Fruit fly (Drosophila melanogaster) whole organism, prepupa: Measurements from ENCODE around the gene CG14797.
A peak's percentile ranks its signal among the peaks of the same experiment; 100 is the strongest.

Experiments used
- Blimp-1 ChIP-seq: fragments of 200-800 bp; sonication (Bioruptor generic); optimal IDR thresholded peaks from 3 replicates; lab custom pipeline; 2017; ENCODE audit warnings: missing biosample characterization, missing genetic modification characterization, mild to moderate bottlenecking, moderate library complexity, missing genetic modification reagents
- CG10631 ChIP-seq: fragments of 200-800 bp; sonication (Bioruptor generic); optimal IDR thresholded peaks from 2 replicates; lab custom pipeline; 2016; ENCODE audit warnings: missing biosample characterization, missing genetic modification characterization
- CG10669 ChIP-seq: fragments of 200-800 bp; sonication (Bioruptor generic); optimal IDR thresholded peaks from 3 replicates; lab custom pipeline; 2018; ENCODE audit warnings: missing biosample characterization, mild to moderate bottlenecking, missing genetic modification characterization, moderate library complexity
- CG11294 ChIP-seq: fragments of 200-800 bp; sonication (Bioruptor generic); IDR thresholded peaks from 2 replicates; pipeline ENCODE4 v1.3.6; 2022; ENCODE audit warnings: missing biosample characterization, missing genetic modification characterization
- CG15336 ChIP-seq: fragments of 200-800 bp; sonication (Bioruptor generic); IDR thresholded peaks from 2 replicates; pipeline ENCODE4 v1.3.6; 2022; ENCODE audit warnings: missing biosample characterization, missing genetic modification characterization
- CG32006 ChIP-seq: fragments of 200-800 bp; sonication (Bioruptor generic); optimal IDR thresholded peaks from 3 replicates; lab custom pipeline; 2017; ENCODE audit warnings: missing biosample characterization, mild to moderate bottlenecking, missing genetic modification characterization
- CG34406 ChIP-seq: fragments of 200-800 bp; sonication (Bioruptor generic); optimal IDR thresholded peaks from 3 replicates; lab custom pipeline; 2016; ENCODE audit warnings: missing biosample characterization, missing genetic modification characterization
- CG6163 ChIP-seq: fragments of 200-800 bp; sonication (Bioruptor generic); IDR thresholded peaks from 3 replicates; pipeline ENCODE4 v1.3.6; 2022; ENCODE audit warnings: missing biosample characterization, missing genetic modification characterization
- CG6276 ChIP-seq: fragments of 200-800 bp; sonication (Bioruptor generic); optimal IDR thresholded peaks from 2 replicates; lab custom pipeline; 2017; ENCODE audit warnings: missing biosample characterization, mild to moderate bottlenecking, missing genetic modification characterization
- CG6854 ChIP-seq: fragments of 200-800 bp; sonication (Bioruptor generic); optimal IDR thresholded peaks from 2 replicates; lab custom pipeline; 2017; ENCODE audit warnings: missing biosample characterization, mild to moderate bottlenecking, missing genetic modification characterization
- CG8119 ChIP-seq: fragments of 200-800 bp; sonication (Bioruptor generic); IDR thresholded peaks from 3 replicates; pipeline ENCODE4 v1.3.6; 2022; ENCODE audit warnings: missing biosample characterization, missing genetic modification characterization
- CG8319 ChIP-seq: fragments of 200-800 bp; sonication (Bioruptor generic); optimal IDR thresholded peaks from 3 replicates; lab custom pipeline; 2016; ENCODE audit warnings: missing biosample characterization, missing genetic modification characterization
- CG8632 ChIP-seq: fragments of 200-800 bp; sonication (Bioruptor generic); optimal IDR thresholded peaks from 3 replicates; lab custom pipeline; 2016; ENCODE audit warnings: missing biosample characterization, missing genetic modification characterization
- CG9139 ChIP-seq: fragments of 200-800 bp; sonication (Bioruptor generic); optimal IDR thresholded peaks from 3 replicates; lab custom pipeline; 2017; ENCODE audit warnings: missing biosample characterization, mild to moderate bottlenecking, missing genetic modification characterization
- Eip75B ChIP-seq: fragments of 200-800 bp; sonication (Bioruptor generic); optimal IDR thresholded peaks from 3 replicates; lab custom pipeline; 2016; ENCODE audit warnings: missing biosample characterization, missing genetic modification characterization
- Eip78C ChIP-seq: fragments of 200-800 bp; sonication (Bioruptor generic); peaks from one replicate; lab custom pipeline; 2016; ENCODE audit warnings: missing biosample characterization, missing genetic modification characterization
- Eip93F ChIP-seq: fragments of 200-800 bp; sonication (Bioruptor generic); optimal IDR thresholded peaks from 2 replicates; lab custom pipeline; 2016; ENCODE audit warnings: missing biosample characterization, mild to moderate bottlenecking, missing genetic modification characterization
- Ets96B ChIP-seq: fragments of 200-800 bp; optimal IDR thresholded peaks from 2 replicates; lab custom pipeline; 2019; ENCODE audit warnings: missing biosample characterization, mild to moderate bottlenecking, missing genetic modification characterization, moderate library complexity
- Hr38 ChIP-seq: sonication (Bioruptor generic); optimal IDR thresholded peaks from 2 replicates; lab custom pipeline; 2016; ENCODE audit warnings: missing biosample characterization, missing genetic modification characterization
- Lpt ChIP-seq: fragments of 200-800 bp; sonication (Bioruptor generic); optimal IDR thresholded peaks from 3 replicates; lab custom pipeline; 2016; ENCODE audit warnings: missing biosample characterization, missing genetic modification characterization
- Met ChIP-seq: fragments of 200-800 bp; sonication (Bioruptor generic); optimal IDR thresholded peaks from 3 replicates; lab custom pipeline; 2016; ENCODE audit warnings: missing biosample characterization, missing genetic modification characterization
- OdsH ChIP-seq: fragments of 200-800 bp; sonication (Bioruptor generic); optimal IDR thresholded peaks from 3 replicates; lab custom pipeline; 2016; ENCODE audit warnings: missing biosample characterization, missing genetic modification characterization
- Smox ChIP-seq: fragments of 200-800 bp; sonication (Bioruptor generic); optimal IDR thresholded peaks from 3 replicates; lab custom pipeline; 2016; ENCODE audit warnings: missing biosample characterization, missing genetic modification characterization
- Sox102F ChIP-seq: fragments of 200-800 bp; sonication (Bioruptor generic); optimal IDR thresholded peaks from 2 replicates; lab custom pipeline; 2016; ENCODE audit warnings: missing biosample characterization, mild to moderate bottlenecking, missing genetic modification characterization
- Sox15 ChIP-seq: fragments of 200-800 bp; sonication (Bioruptor generic); optimal IDR thresholded peaks from 3 replicates; lab custom pipeline; 2016; ENCODE audit warnings: missing biosample characterization, missing genetic modification characterization
- acj6 ChIP-seq: fragments of 200-800 bp; sonication (Bioruptor generic); optimal IDR thresholded peaks from 3 replicates; lab custom pipeline; 2016; ENCODE audit warnings: missing biosample characterization, missing genetic modification characterization
- cyc ChIP-seq: fragments of 200-800 bp; sonication (Bioruptor generic); optimal IDR thresholded peaks from 3 replicates; lab custom pipeline; 2016; ENCODE audit warnings: missing biosample characterization, missing genetic modification characterization
- dsx ChIP-seq: fragments of 200-800 bp; optimal IDR thresholded peaks from 3 replicates; lab custom pipeline; 2019; ENCODE audit warnings: missing biosample characterization, mild to moderate bottlenecking, missing genetic modification characterization, moderate library complexity; ENCODE audit not compliant: poor library complexity, severe bottlenecking
- esn ChIP-seq: fragments of 200-800 bp; sonication (Bioruptor generic); optimal IDR thresholded peaks from 2 replicates; lab custom pipeline; 2016; ENCODE audit warnings: missing biosample characterization, mild to moderate bottlenecking, missing genetic modification characterization, moderate library complexity
- fd85E ChIP-seq: fragments of 200-800 bp; sonication (Bioruptor generic); optimal IDR thresholded peaks from 3 replicates; lab custom pipeline; 2016; ENCODE audit warnings: missing biosample characterization, missing genetic modification characterization
- fkh ChIP-seq: fragments of 200-800 bp; sonication (Bioruptor generic); optimal IDR thresholded peaks from 3 replicates; lab custom pipeline; 2017; ENCODE audit warnings: missing biosample characterization, mild to moderate bottlenecking, missing genetic modification characterization, moderate library complexity
- lz ChIP-seq: fragments of 200-800 bp; sonication (Bioruptor generic); optimal IDR thresholded peaks from 3 replicates; lab custom pipeline; 2016; ENCODE audit warnings: missing biosample characterization, missing genetic modification characterization
- net ChIP-seq: fragments of 200-800 bp; sonication (Bioruptor generic); optimal IDR thresholded peaks from 3 replicates; lab custom pipeline; 2016; ENCODE audit warnings: missing biosample characterization, missing genetic modification characterization
- pdm3 ChIP-seq: fragments of 200-800 bp; sonication (Bioruptor generic); optimal IDR thresholded peaks from 3 replicates; lab custom pipeline; 2016; ENCODE audit warnings: missing biosample characterization, missing genetic modification characterization
- salr ChIP-seq, 2 experiments: fragments of 200-800 bp; sonication (Bioruptor generic); optimal IDR thresholded peaks; 3 replicates each; lab custom pipeline; 2016 to 2018; ENCODE audit warnings: missing biosample characterization in 2 of 2, missing genetic modification characterization in 2 of 2, mild to moderate bottlenecking in 1 of 2
- spab ChIP-seq: fragments of 200-800 bp; sonication (Bioruptor generic); optimal IDR thresholded peaks from 2 replicates; lab custom pipeline; 2017; ENCODE audit warnings: missing biosample characterization, mild to moderate bottlenecking, missing genetic modification characterization, missing genetic modification reagents
- svp ChIP-seq: fragments of 200-800 bp; sonication (Bioruptor generic); peaks from one replicate; lab custom pipeline; 2016; ENCODE audit warnings: missing biosample characterization, missing genetic modification characterization
- topi ChIP-seq: fragments of 200-800 bp; sonication (Bioruptor generic); optimal IDR thresholded peaks from 3 replicates; lab custom pipeline; 2016; ENCODE audit warnings: missing biosample characterization, missing genetic modification characterization
- vri ChIP-seq: fragments of 200-800 bp; sonication (Bioruptor generic); optimal IDR thresholded peaks from 3 replicates; lab custom pipeline; 2016; ENCODE audit warnings: missing biosample characterization, mild to moderate bottlenecking, missing genetic modification characterization

The CG14797 gene

dm6 chrX:1669840-1670239, 11.5 kb upstream of the CG14797 start:
- no peak for TF ChIP-seq CG32006
- TF ChIP-seq Hr38 (GFP tag; lab: Kevin White, UChicago): no peak
- no peak for TF ChIP-seq CG34406 (GFP tag; lab: Kevin White, UChicago)
- TF ChIP-seq net: no peak
- TF ChIP-seq vri (GFP tag; lab: Kevin White, UChicago): no peak
- no peak for TF ChIP-seq Ets96B (tag; lab: Kevin White, UChicago)
- no peak for TF ChIP-seq Sox102F
- no peak for TF ChIP-seq Lpt (GFP tag; lab: Kevin White, UChicago)

DNA sequence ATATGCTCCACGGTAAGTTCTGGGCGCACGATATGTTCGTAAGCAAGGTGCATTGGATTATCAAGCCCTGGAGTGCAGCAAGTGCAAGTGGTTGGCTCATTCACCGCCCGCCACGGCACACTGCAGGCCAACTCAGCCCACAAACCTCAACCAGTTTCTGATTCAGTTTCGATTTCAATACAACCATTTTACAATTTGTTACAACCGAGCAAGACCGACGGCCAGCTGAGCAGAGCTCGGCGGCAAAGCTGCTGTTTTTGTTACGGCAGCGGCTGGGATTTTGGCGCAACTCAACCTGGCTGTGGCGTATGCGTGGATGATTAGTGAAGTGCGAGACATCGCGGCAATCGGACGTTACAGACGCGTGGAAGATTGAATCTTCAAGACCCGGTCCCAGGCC, 4.9 kb downstream of the CG14797 start, which contains the start of gene b6:
Gene b6, plus strand, starts transcription at position 320 of the 400 bp plus-strand sequence.
- no peak for TF ChIP-seq Met (GFP tag; lab: Kevin White, UChicago)
- no peak for TF ChIP-seq dsx (GFP tag; lab: Kevin White, UChicago)
- no peak for TF ChIP-seq topi (GFP tag; lab: Kevin White, UChicago)
- TF ChIP-seq Blimp-1 (GFP tag; lab: Kevin White, UChicago): peak; percentile 39
- TF ChIP-seq Eip75B (GFP tag; lab: Kevin White, UChicago): no peak
- TF ChIP-seq spab (GFP tag; lab: Kevin White, UChicago): no peak

DNA sequence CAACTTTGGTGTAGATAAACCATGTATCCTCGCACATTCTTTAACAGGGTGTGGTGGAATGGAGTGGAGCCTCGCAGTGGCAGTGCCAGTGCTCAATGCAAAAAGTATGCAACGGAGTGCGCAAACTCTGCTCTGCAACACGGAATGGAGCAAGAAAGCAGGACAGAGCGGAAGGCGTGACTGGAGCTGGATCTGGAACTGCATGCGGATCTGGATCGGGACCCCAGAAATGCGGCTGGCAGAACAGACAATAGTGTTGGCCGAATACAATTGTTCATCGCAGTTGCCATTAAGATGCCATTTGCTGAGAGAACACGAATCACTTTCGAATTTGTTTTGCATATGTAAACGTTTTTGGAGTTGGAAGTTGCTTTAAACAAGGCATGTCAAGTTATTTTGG, 10.1 kb downstream of the CG14797 start:
- TF ChIP-seq Eip93F (GFP tag; lab: Kevin White, UChicago) (no peak), Blimp-1 (GFP tag; lab: Kevin White, UChicago) (no peak), net (no peak), CG10631 (no peak), Eip78C (GFP tag; lab: Kevin White, UChicago) (peak; percentile 22), CG9139 (GFP tag; lab: Kevin White, UChicago) (no peak), svp (no peak)
- TF ChIP-seq, all 60 proteins: peak for 1

DNA sequence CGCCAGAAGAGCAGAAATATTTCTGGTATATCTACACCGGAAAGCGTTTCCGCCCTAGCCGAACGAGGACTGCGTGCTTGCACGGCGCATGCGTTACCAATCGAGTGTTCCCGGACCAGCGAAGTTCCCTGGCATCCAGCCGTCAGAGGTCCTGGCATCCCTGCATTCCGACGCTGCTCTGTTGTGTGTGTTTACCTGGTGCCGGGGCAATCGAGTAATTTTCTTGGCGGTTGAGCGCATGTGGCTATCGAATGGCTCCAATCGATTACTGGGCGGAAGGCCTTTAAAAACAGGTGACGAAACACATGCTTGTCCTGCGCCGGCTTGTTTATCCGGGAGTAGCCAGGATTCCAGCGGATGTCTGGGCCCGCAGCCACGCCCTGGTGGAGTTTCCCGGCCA, 11.2 kb downstream of the CG14797 start, which contains the start of gene CG32809:
Gene CG32809, minus strand, starts transcription at position 216 of the 400 bp plus-strand sequence.
- no peak for TF ChIP-seq acj6 (GFP tag; lab: Kevin White, UChicago)

DNA sequence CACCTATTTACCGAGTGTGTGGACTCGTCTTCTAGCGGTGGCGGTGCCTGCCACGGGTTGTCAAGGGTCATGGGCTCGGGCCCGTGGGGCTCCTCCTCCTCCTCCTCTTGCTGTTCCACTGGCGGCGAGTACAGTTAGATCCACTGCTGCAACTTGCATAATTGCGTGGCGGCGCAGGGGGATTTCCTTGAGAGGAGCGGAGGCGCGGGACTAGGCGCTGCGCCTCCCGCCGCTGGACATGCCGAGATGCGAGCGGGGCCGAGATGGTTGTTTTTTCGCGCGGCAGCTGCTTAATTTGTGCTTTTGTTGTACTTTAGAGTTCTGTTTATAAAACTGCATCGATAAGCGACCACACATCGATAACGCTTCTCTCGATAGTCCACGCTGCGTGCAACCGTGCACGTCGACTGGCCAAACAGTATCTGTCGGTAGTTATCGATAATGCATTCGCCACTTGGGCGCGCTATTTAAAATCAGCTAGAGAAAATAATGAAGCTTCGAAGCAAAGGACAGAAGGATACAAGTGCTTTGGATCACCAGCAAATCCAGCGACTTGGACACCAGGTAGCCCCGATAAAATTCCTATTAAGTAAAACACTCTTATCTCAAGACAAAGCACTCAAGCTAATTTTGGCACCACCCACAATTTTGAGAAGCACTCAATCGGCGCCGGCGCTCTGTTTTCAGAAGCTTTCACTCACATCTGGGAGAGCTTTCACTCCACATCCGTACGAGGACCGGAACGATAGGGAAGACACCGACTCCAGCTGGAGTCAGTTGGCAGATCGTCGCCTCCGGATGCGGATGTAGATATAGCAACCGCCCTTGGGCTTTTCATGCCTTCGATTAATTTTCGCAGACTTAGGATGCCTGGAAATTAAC, 14.4 kb downstream of the CG14797 start, which contains the start of gene a6:
Gene a6, minus strand, starts transcription at position 361 of the 882 bp plus-strand sequence.
- TF ChIP-seq net (no peak), CG10631 (no peak), esn (GFP tag; lab: Kevin White, UChicago) (peak; percentile 17), Eip78C (GFP tag; lab: Kevin White, UChicago) (peak; percentile 66), CG11294 (no peak), svp (peak; percentile 51), CG8119 (no peak)

- TF ChIP-seq Lpt (GFP tag; lab: Kevin White, UChicago): no peak
- no peak for TF ChIP-seq CG8632 (GFP tag; lab: Kevin White, UChicago)
- no peak for TF ChIP-seq dsx (GFP tag; lab: Kevin White, UChicago)
- TF ChIP-seq CG11294: no peak
- TF ChIP-seq salr (GFP tag; optimal IDR thresholded peaks at IDR 0.05; lab: Kevin White, UChicago): no peak
- 0 out of 2 replicates have a peak, but pooled peaks have one; percentile 9 for TF ChIP-seq CG15336
- no peak for TF ChIP-seq Smox (GFP tag; lab: Kevin White, UChicago)
- peak; percentile 16 for TF ChIP-seq Eip78C (GFP tag; lab: Kevin White, UChicago)
- no peak for TF ChIP-seq lz (GFP tag; lab: Kevin White, UChicago)
- peak; percentile 39 for TF ChIP-seq CG10669
- no peak for TF ChIP-seq OdsH
- TF ChIP-seq CG6854 (GFP tag; lab: Kevin White, UChicago): no peak
- no peak for TF ChIP-seq fkh (GFP tag; lab: Kevin White, UChicago)
- no peak for TF ChIP-seq pdm3 (GFP tag; lab: Kevin White, UChicago)
- no peak for TF ChIP-seq CG6163
- TF ChIP-seq topi (GFP tag; lab: Kevin White, UChicago): peak; percentile 32
- TF ChIP-seq CG8319 (GFP tag; lab: Kevin White, UChicago): no peak
- no peak for TF ChIP-seq CG6276 (GFP tag; lab: Kevin White, UChicago)
- no peak for TF ChIP-seq Hr38 (GFP tag; lab: Kevin White, UChicago)
- peak; percentile 4 for TF ChIP-seq cyc
- no peak for TF ChIP-seq fd85E (GFP tag; lab: Kevin White, UChicago)
- TF ChIP-seq spab (GFP tag; lab: Kevin White, UChicago): peak; percentile 42
- peak; percentile 55 for TF ChIP-seq svp
- no peak for TF ChIP-seq Met (GFP tag; lab: Kevin White, UChicago)
- TF ChIP-seq Sox15 (GFP tag; lab: Kevin White, UChicago): no peak
Measured at dm6 chrX:1705929-1706328, 24.6 kb downstream of the CG14797 start.
